Worm (Caenorhabditis elegans): ENCODE measurements around the gene Y94H6A.10.

DNA sequence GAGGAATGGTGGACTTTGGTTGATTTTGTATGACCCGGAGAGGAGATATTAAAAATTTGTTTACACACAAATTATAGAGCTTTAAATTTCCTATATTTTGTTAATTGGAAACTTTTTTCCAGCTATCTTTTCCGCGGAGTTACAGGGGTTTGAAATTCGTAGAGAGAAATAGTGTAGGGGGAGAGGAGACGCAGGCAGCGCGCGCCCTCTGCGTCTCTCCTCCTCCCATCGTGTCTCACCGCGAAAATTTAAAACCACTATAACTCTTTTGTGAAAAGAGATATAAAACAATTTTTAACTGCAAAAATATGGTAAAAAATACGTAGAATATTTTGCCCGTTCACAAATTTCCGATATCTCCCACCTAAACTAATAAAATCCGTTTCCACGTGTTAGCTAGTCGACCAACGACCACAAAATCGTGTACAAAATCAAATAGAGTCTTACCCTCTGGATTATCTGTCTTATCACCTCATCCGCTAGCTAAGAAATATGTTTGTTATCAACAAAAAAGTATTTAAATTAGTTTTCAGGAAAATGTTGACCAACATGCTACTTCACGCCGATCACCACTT lies 32.1 kb upstream of the Y94H6A.10 start, which contains the start of gene nhr-277:
- TF ChIP-seq ama-1 (optimal IDR thresholded peaks at IDR 0.05) (no peak), ceh-36 (tag; optimal IDR thresholded peaks at IDR 0.05) (no peak)
